Fruit fly (Drosophila melanogaster): Measurements from ENCODE around the gene CG4301.

Gene CG4301

DNA sequence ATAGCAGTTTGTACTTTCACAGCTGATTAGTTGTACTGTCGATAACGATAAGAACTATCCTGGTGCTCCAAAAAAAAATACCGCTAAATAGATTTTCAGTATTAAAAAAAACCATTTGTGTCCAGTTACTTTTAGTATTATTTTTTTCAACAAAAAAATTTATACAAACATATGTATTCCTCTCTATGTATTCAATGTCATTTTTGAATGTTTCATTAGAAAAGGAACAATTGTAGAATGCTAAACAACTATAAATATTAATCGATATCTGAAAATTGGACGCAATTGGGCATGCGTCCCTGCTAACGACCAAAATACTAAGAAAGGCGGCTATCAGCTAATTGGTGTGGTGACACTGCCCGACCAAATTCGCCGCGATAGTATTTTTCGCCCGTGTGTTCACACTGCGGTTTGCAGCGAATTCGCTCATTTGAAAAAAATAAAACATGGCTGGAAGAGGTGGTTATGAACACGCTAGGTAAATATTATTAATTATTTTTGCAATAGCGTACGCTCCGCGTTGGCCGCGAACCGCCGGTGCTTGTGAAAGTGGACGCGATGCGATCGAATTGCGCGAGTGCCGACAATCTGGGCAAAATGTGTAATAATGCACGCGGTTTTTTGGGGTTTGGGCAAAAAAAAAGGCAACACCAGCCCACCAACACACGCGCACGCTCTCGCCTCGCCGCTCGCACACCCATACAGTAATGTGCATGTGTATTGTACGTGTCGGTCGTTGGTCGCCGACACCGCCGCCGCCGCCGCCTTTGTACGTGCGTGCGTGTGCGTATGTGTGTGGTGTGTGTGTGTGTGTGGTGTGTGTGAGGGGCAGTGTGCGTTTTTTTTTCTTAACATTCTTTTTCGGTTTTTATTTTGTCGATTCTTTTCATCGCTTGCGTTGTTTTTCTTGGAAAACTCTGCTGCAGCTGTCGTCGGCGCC lies 43.2 kb downstream of the CG4301 start, which contains the start of the genes CG34015 and eIF4H1:
Gene CG34015, minus strand, starts transcription at position 51 of the 940 bp plus-strand sequence.
Gene eIF4H1, plus strand, starts transcription at position 414 of the 940 bp plus-strand sequence.
- TF ChIP-seq noc (tag; optimal IDR thresholded peaks at IDR 0.05), result no peak

- TF ChIP-seq noc (tag; optimal IDR thresholded peaks at IDR 0.05), result no peak
Observed at dm6 chrX:16449316-16449715, 44.0 kb downstream of the CG4301 start.

DNA sequence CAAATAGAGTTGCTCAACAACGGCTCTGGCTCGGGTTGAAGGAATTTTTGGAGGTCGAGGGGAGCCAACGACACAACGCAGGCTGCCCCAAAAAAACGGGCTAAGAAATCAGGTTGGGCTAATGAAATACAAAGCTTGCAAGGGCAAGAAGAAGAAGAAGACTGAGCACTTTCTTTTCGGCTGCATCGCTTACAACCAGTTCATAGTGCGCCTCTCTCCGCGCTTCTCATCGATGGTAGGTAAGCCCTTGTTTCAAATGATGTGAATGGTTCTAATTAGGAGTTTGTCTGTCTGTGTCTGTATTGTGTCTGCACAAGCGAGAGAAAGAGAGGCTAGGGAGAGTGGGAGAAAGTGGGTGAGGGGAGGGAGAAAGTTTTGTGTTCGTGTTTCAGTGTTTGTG lies 51.3 kb downstream of the CG4301 start:
- no peak for TF ChIP-seq noc (tag; optimal IDR thresholded peaks at IDR 0.05)

DNA sequence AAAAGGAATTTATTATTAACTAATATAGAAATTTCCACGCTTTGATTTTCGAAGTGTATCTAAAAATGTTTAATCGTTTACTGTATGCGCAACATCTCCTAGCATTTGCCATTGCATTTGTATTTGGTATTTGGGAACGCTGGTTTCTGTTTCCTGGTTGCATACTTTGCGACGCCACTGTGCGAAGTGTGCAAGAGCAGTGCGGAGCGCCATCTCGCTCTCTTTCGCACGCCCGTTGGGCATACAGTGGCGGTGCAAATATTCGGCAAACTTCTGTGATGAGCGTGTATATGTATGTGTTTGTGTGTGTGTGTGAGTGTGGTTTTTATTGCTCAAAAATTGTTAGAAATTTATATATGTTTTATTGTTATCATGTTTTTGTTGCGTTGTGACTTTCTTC lies 53.2 kb downstream of the CG4301 start:
- no peak for TF ChIP-seq noc (tag; optimal IDR thresholded peaks at IDR 0.05)

Measured in whole organism, larva.